Worm (Caenorhabditis elegans) whole organism, midembryonic: ENCODE measurements around the gene his-31.

Source experiments
- T22C8.4 ChIP-seq: fragments of 200-800 bp; sonication (Bioruptor generic); IDR thresholded peaks from 2 replicates; pipeline ENCODE4 v1.3.6; 2022; ENCODE audit warnings: missing genetic modification characterization, missing compliant biosample characterization
- flt-1 ChIP-seq: fragments of 200-800 bp; sonication (Bioruptor generic); IDR thresholded peaks from 2 replicates; pipeline ENCODE4 v1.3.6; 2022; ENCODE audit warnings: missing genetic modification characterization, missing compliant biosample characterization
- klf-2 ChIP-seq: fragments of 200-800 bp; sonication (Bioruptor generic); conservative IDR thresholded peaks from 2 replicates; pipeline ENCODE4 v1.3.6; 2022; ENCODE audit warnings: missing genetic modification reagents, missing genetic modification characterization, missing compliant biosample characterization
- med-1 ChIP-seq: sonication (generic microtip); optimal IDR thresholded peaks from 2 replicates; lab custom pipeline; 2017; ENCODE audit warnings: missing genetic modification characterization, mild to moderate bottlenecking, missing compliant biosample characterization, antibody characterized with exemption, missing genetic modification reagents; ENCODE audit not compliant: insufficient read depth
- ref-1 ChIP-seq: fragments of 200-800 bp; sonication (Bioruptor generic); conservative IDR thresholded peaks from 2 replicates; pipeline ENCODE4 v1.3.6; 2022; ENCODE audit warnings: missing genetic modification reagents, missing genetic modification characterization, missing compliant biosample characterization
- ztf-23 ChIP-seq: fragments of 200-800 bp; sonication (Bioruptor generic); IDR thresholded peaks from 2 replicates; pipeline ENCODE4 v1.3.6; 2022; ENCODE audit warnings: missing genetic modification reagents, missing genetic modification characterization, missing compliant biosample characterization
- ztf-29 ChIP-seq: fragments of 200-800 bp; sonication (Bioruptor generic); IDR thresholded peaks from 2 replicates; pipeline ENCODE4 v1.3.6; 2022; ENCODE audit warnings: missing genetic modification reagents, missing genetic modification characterization, missing compliant biosample characterization

DNA sequence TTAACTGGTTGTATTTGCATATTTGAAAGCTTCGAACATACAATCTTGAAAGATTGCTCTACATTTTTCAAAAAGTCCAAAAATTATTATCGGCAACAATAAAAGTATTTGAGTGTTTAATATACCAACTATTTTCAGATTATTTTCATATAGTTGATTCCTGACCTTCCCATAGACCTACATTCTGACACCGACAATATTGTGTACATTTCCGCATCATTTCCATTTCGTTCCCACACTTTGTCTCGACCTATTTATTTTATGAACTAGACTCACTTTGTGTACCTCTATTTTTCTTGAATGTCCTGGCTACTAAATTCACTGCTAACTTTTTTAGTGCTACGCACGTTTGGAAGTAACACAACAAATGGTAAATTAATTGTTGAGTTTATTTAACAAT, 8.6 kb upstream of the his-31 start, which contains the start of gene lgc-5:
- TF ChIP-seq T22C8.4, result no peak
- no peak for TF ChIP-seq ztf-29 (GFP tag; lab: Robert Waterston, UW)
- no peak for TF ChIP-seq med-1
- TF ChIP-seq ztf-23 (GFP tag; lab: Robert Waterston, UW), result no peak
- TF ChIP-seq klf-2, result no peak
- no peak for TF ChIP-seq flt-1
- no peak for TF ChIP-seq ref-1 (GFP tag; lab: Robert Waterston, UW)
